Worm (Caenorhabditis elegans): Measurements from ENCODE around the gene str-129.

The str-129 gene

ce11 chrV:8123384-8123783 is 31.1 kb upstream of the str-129 start, which contains the start of gene D1014.5:
Gene D1014.5 (plus strand): TSS chrV:8123684.
- no peak for TF ChIP-seq flt-1 (GFP tag; IDR thresholded peaks at IDR 0.05)
- no peak for TF ChIP-seq ets-7 (tag; optimal IDR thresholded peaks at IDR 0.05)
- no peak for TF ChIP-seq F13C5.2 (tag; optimal IDR thresholded peaks at IDR 0.05)
- TF ChIP-seq tra-4 (tag; optimal IDR thresholded peaks at IDR 0.05), result no peak
- no peak for TF ChIP-seq aly-1 (tag; optimal IDR thresholded peaks at IDR 0.05)
- TF ChIP-seq ama-1 (optimal IDR thresholded peaks at IDR 0.05), result no peak
- TF ChIP-seq tbx-37 (GFP tag; conservative IDR thresholded peaks at IDR 0.05), result no peak
- no peak for TF ChIP-seq hnd-1 (tag; optimal IDR thresholded peaks at IDR 0.05)
- TF ChIP-seq tbx-11 (GFP tag; IDR thresholded peaks at IDR 0.05), result no peak
- TF ChIP-seq ceh-36 (tag; optimal IDR thresholded peaks at IDR 0.05), result no peak
- no peak for TF ChIP-seq ceh-13 (GFP tag; optimal IDR thresholded peaks at IDR 0.05)
- TF ChIP-seq scrt-1 (GFP tag; IDR thresholded peaks at IDR 0.05), result no peak
- no peak for TF ChIP-seq B0310.2 (tag; optimal IDR thresholded peaks at IDR 0.05)
- TF ChIP-seq sea-1 (GFP tag; conservative IDR thresholded peaks at IDR 0.05), result no peak
- TF ChIP-seq hmg-4 (GFP tag; optimal IDR thresholded peaks at IDR 0.05), result no peak
- TF ChIP-seq hmbx-1 (tag; optimal IDR thresholded peaks at IDR 0.05), result no peak
- no peak for TF ChIP-seq pes-1 (GFP tag; IDR thresholded peaks at IDR 0.05)

ce11 chrV:8120868-8121267 is 28.6 kb upstream of the str-129 start, which contains the start of gene D1014.6:
Gene D1014.6 (plus strand): TSS chrV:8121168.
- TF ChIP-seq pes-1 (GFP tag; IDR thresholded peaks at IDR 0.05) (no peak), ama-1 (optimal IDR thresholded peaks at IDR 0.05) (no peak), scrt-1 (GFP tag; IDR thresholded peaks at IDR 0.05) (no peak), hnd-1 (tag; optimal IDR thresholded peaks at IDR 0.05) (no peak), ets-7 (tag; optimal IDR thresholded peaks at IDR 0.05) (no peak)

ce11 chrV:8117964-8118363 is 25.7 kb upstream of the str-129 start, which contains the start of gene D1014.7:
Gene D1014.7 (plus strand): TSS chrV:8118264.
- no peak for TF ChIP-seq F13C5.2 (tag; optimal IDR thresholded peaks at IDR 0.05)
- TF ChIP-seq tra-4 (tag; optimal IDR thresholded peaks at IDR 0.05), result no peak
- no peak for TF ChIP-seq flt-1 (GFP tag; IDR thresholded peaks at IDR 0.05)
- TF ChIP-seq aly-1 (tag; optimal IDR thresholded peaks at IDR 0.05), result no peak
- no peak for TF ChIP-seq sea-1 (GFP tag; conservative IDR thresholded peaks at IDR 0.05)
- TF ChIP-seq scrt-1 (GFP tag; IDR thresholded peaks at IDR 0.05), result no peak
- TF ChIP-seq hnd-1 (tag; optimal IDR thresholded peaks at IDR 0.05), result no peak
- no peak for TF ChIP-seq ets-7 (tag; optimal IDR thresholded peaks at IDR 0.05)
- no peak for TF ChIP-seq ama-1 (optimal IDR thresholded peaks at IDR 0.05)
- no peak for TF ChIP-seq pes-1 (GFP tag; IDR thresholded peaks at IDR 0.05)
- no peak for TF ChIP-seq tbx-37 (GFP tag; conservative IDR thresholded peaks at IDR 0.05)

ce11 chrV:8114542-8114941 is 22.3 kb upstream of the str-129 start:
- TF ChIP-seq ama-1 (optimal IDR thresholded peaks at IDR 0.05) (no peak), ets-7 (tag; optimal IDR thresholded peaks at IDR 0.05) (no peak), B0310.2 (tag; optimal IDR thresholded peaks at IDR 0.05) (no peak), hmbx-1 (tag; optimal IDR thresholded peaks at IDR 0.05) (no peak), ceh-13 (GFP tag; optimal IDR thresholded peaks at IDR 0.05) (no peak), hmg-4 (GFP tag; optimal IDR thresholded peaks at IDR 0.05) (no peak), tra-4 (tag; optimal IDR thresholded peaks at IDR 0.05) (no peak), ceh-36 (tag; optimal IDR thresholded peaks at IDR 0.05) (no peak), scrt-1 (GFP tag; IDR thresholded peaks at IDR 0.05) (no peak), F13C5.2 (tag; optimal IDR thresholded peaks at IDR 0.05) (no peak), sea-1 (GFP tag; conservative IDR thresholded peaks at IDR 0.05) (no peak), flt-1 (GFP tag; IDR thresholded peaks at IDR 0.05) (no peak), aly-1 (tag; optimal IDR thresholded peaks at IDR 0.05) (no peak), pes-1 (GFP tag; IDR thresholded peaks at IDR 0.05) (no peak), tbx-37 (GFP tag; conservative IDR thresholded peaks at IDR 0.05) (no peak), tbx-11 (GFP tag; IDR thresholded peaks at IDR 0.05) (no peak), hnd-1 (tag; optimal IDR thresholded peaks at IDR 0.05) (no peak)

- TF ChIP-seq tra-4 (tag; optimal IDR thresholded peaks at IDR 0.05), result no peak
- no peak for TF ChIP-seq aly-1 (tag; optimal IDR thresholded peaks at IDR 0.05)
- no peak for TF ChIP-seq flt-1 (GFP tag; IDR thresholded peaks at IDR 0.05)
- TF ChIP-seq B0310.2 (tag; optimal IDR thresholded peaks at IDR 0.05), result no peak
Observed at ce11 chrV:8110816-8111215, 18.5 kb upstream of the str-129 start.

- no peak for TF ChIP-seq ceh-36 (tag; optimal IDR thresholded peaks at IDR 0.05)
- no peak for TF ChIP-seq F13C5.2 (tag; optimal IDR thresholded peaks at IDR 0.05)
- TF ChIP-seq pes-1 (GFP tag; IDR thresholded peaks at IDR 0.05), result no peak
- no peak for TF ChIP-seq B0310.2 (tag; optimal IDR thresholded peaks at IDR 0.05)
- no peak for TF ChIP-seq aly-1 (tag; optimal IDR thresholded peaks at IDR 0.05)
Observed at ce11 chrV:8108670-8109069, 16.4 kb upstream of the str-129 start, which contains the start of gene myo-5. Gene myo-5 (plus strand): TSS chrV:8108970.

- TF ChIP-seq tbx-37 (GFP tag; conservative IDR thresholded peaks at IDR 0.05) (no peak), ceh-36 (tag; optimal IDR thresholded peaks at IDR 0.05) (no peak)
Observed at ce11 chrV:8104473-8104872, 12.2 kb upstream of the str-129 start, which contains the start of gene srlf-16. Gene srlf-16 (plus strand): TSS chrV:8104773.

ce11 chrV:8102960-8103359 is 10.7 kb upstream of the str-129 start, which contains the start of gene str-90:
Gene str-90 (plus strand): TSS chrV:8103260.
- TF ChIP-seq pes-1 (GFP tag; IDR thresholded peaks at IDR 0.05) (no peak), ama-1 (optimal IDR thresholded peaks at IDR 0.05) (no peak), B0310.2 (tag; optimal IDR thresholded peaks at IDR 0.05) (no peak), flt-1 (GFP tag; IDR thresholded peaks at IDR 0.05) (no peak), sea-1 (GFP tag; conservative IDR thresholded peaks at IDR 0.05) (no peak), hnd-1 (tag; optimal IDR thresholded peaks at IDR 0.05) (no peak), tbx-11 (GFP tag; IDR thresholded peaks at IDR 0.05) (no peak), ets-7 (tag; optimal IDR thresholded peaks at IDR 0.05) (no peak), hmg-4 (GFP tag; optimal IDR thresholded peaks at IDR 0.05) (no peak), scrt-1 (GFP tag; IDR thresholded peaks at IDR 0.05) (no peak), ceh-13 (GFP tag; optimal IDR thresholded peaks at IDR 0.05) (no peak), F13C5.2 (tag; optimal IDR thresholded peaks at IDR 0.05) (no peak), hmbx-1 (tag; optimal IDR thresholded peaks at IDR 0.05) (no peak), ceh-36 (tag; optimal IDR thresholded peaks at IDR 0.05) (no peak), tra-4 (tag; optimal IDR thresholded peaks at IDR 0.05) (no peak), tbx-37 (GFP tag; conservative IDR thresholded peaks at IDR 0.05) (no peak), aly-1 (tag; optimal IDR thresholded peaks at IDR 0.05) (no peak)
